Worm (Caenorhabditis elegans) whole organism, young adult: ENCODE data around the gene svh-11.

Experiments
- B0035.1 ChIP-seq: sonication (generic microtip); optimal IDR thresholded peaks from 2 replicates; lab custom pipeline; 2016; ENCODE audit warnings: missing genetic modification characterization, mild to moderate bottlenecking, missing compliant biosample characterization, missing genotype, missing genetic modification reagents
- C06A6.2 ChIP-seq: fragments of 200-800 bp; sonication (Bioruptor generic); conservative IDR thresholded peaks from 2 replicates; pipeline ENCODE4 v1.3.6; 2022; ENCODE audit warnings: missing genetic modification characterization, missing compliant biosample characterization
- C17E4.6 ChIP-seq: fragments of 200-800 bp; sonication (Bioruptor generic); IDR thresholded peaks from 2 replicates; pipeline ENCODE4 v1.3.6; 2022; ENCODE audit warnings: missing genetic modification reagents, missing genetic modification characterization, missing compliant biosample characterization
- F33H1.4 ChIP-seq: fragments of 200-800 bp; sonication (Bioruptor generic); IDR thresholded peaks from 2 replicates; pipeline ENCODE4 v1.3.6; 2022; ENCODE audit warnings: missing genetic modification reagents, missing genetic modification characterization, missing compliant biosample characterization
- F52B5.7 ChIP-seq: sonication (generic microtip); optimal IDR thresholded peaks from 2 replicates; lab custom pipeline; 2016; ENCODE audit warnings: mild to moderate bottlenecking, missing genetic modification characterization, missing compliant biosample characterization
- F57C9.4 ChIP-seq: sonication (generic microtip); optimal IDR thresholded peaks from 2 replicates; lab custom pipeline; 2017; ENCODE audit warnings: mild to moderate bottlenecking, missing genetic modification characterization, missing compliant biosample characterization
- K11D2.4 ChIP-seq: fragments of 200-800 bp; sonication (Bioruptor generic); IDR thresholded peaks from 2 replicates; pipeline ENCODE4 v1.3.6; 2022; ENCODE audit warnings: missing genetic modification reagents, missing genetic modification characterization, missing compliant biosample characterization
- T26A5.8 ChIP-seq: sonication (generic microtip); optimal IDR thresholded peaks from 2 replicates; lab custom pipeline; 2016; ENCODE audit warnings: missing genetic modification characterization, missing compliant biosample characterization
- Y56A3A.18 ChIP-seq: fragments of 200-800 bp; sonication (Bioruptor generic); IDR thresholded peaks from 2 replicates; pipeline ENCODE4 v1.3.6; 2022; ENCODE audit warnings: missing genetic modification reagents, missing genetic modification characterization, missing compliant biosample characterization
- Y67H2A.10 ChIP-seq: fragments of 200-800 bp; sonication (Bioruptor generic); conservative IDR thresholded peaks from 2 replicates; pipeline ENCODE4 v1.3.6; 2022; ENCODE audit warnings: missing genetic modification reagents, missing genetic modification characterization, missing compliant biosample characterization
- ama-1 ChIP-seq, 3 experiments: fragments of 150-350 bp in 1 of 3; sonication (generic microtip) in 2 of 3; optimal IDR thresholded peaks; 2 replicates each; lab custom pipeline; 2014 to 2018; ENCODE audit warnings: missing biosample characterization in 2 of 3, missing genetic modification characterization in 2 of 3, missing genetic modification reagents in 2 of 3
- atf-7 ChIP-seq: sonication (generic microtip); optimal IDR thresholded peaks from 2 replicates; lab custom pipeline; 2017; ENCODE audit warnings: mild to moderate bottlenecking, missing genetic modification characterization, missing compliant biosample characterization
- ceh-100 ChIP-seq: fragments of 200-800 bp; sonication (Bioruptor generic); IDR thresholded peaks from 2 replicates; pipeline ENCODE4 v1.3.6; 2022; ENCODE audit warnings: missing genetic modification reagents, missing genetic modification characterization, missing compliant biosample characterization
- chd-7 ChIP-seq: sonication (generic microtip); optimal IDR thresholded peaks from 2 replicates; lab custom pipeline; 2016; ENCODE audit warnings: mild to moderate bottlenecking, missing genetic modification characterization, moderate library complexity, missing compliant biosample characterization
- die-1 ChIP-seq: sonication (generic microtip); optimal IDR thresholded peaks from 2 replicates; lab custom pipeline; 2016; ENCODE audit warnings: missing genotype, mild to moderate bottlenecking, missing genetic modification characterization, missing compliant biosample characterization
- dpl-1 ChIP-seq: fragments of 150-350 bp; optimal IDR thresholded peaks from 2 replicates; lab custom pipeline; 2014; ENCODE audit warnings: missing biosample characterization, missing genetic modification reagents, missing genetic modification characterization
- fkh-3 ChIP-seq: sonication (generic microtip); optimal IDR thresholded peaks from 2 replicates; lab custom pipeline; 2016; ENCODE audit warnings: mild to moderate bottlenecking, missing genetic modification characterization, missing compliant biosample characterization
- hlh-12 ChIP-seq: sonication (generic microtip); optimal IDR thresholded peaks from 2 replicates; lab custom pipeline; 2016; ENCODE audit warnings: missing genetic modification characterization, missing compliant biosample characterization
- hmg-20 ChIP-seq: fragments of 200-800 bp; sonication (Bioruptor generic); IDR thresholded peaks from 2 replicates; pipeline ENCODE4 v1.3.6; 2022; ENCODE audit warnings: missing genetic modification reagents, missing genetic modification characterization, missing compliant biosample characterization
- hrde-1 ChIP-seq: sonication (generic microtip); optimal IDR thresholded peaks from 2 replicates; lab custom pipeline; 2016; ENCODE audit warnings: missing genetic modification characterization, mild to moderate bottlenecking, missing compliant biosample characterization, moderate library complexity, missing genotype, missing genetic modification reagents, borderline replicate concordance
- let-526 ChIP-seq: fragments of 200-800 bp; sonication (Bioruptor generic); IDR thresholded peaks from 2 replicates; pipeline ENCODE4 v1.3.6; 2022; ENCODE audit warnings: missing genetic modification reagents, missing genetic modification characterization, missing compliant biosample characterization
- lin-54 ChIP-seq: fragments of 200-800 bp; sonication (Bioruptor generic); optimal IDR thresholded peaks from 2 replicates; lab custom pipeline; 2018; ENCODE audit warnings: mild to moderate bottlenecking, missing genetic modification characterization, missing compliant biosample characterization
- lir-1 ChIP-seq: fragments of 200-800 bp; sonication (Bioruptor generic); conservative IDR thresholded peaks from 2 replicates; pipeline ENCODE4 v1.3.6; 2022; ENCODE audit warnings: missing genetic modification reagents, missing genetic modification characterization, missing compliant biosample characterization
- madf-8 ChIP-seq: fragments of 200-800 bp; sonication (Bioruptor generic); conservative IDR thresholded peaks from 2 replicates; pipeline ENCODE4 v1.3.6; 2022; ENCODE audit warnings: missing genetic modification reagents, missing genetic modification characterization, missing compliant biosample characterization
- nfya-1 ChIP-seq: sonication (generic microtip); optimal IDR thresholded peaks from 2 replicates; lab custom pipeline; 2017; ENCODE audit warnings: antibody characterized with exemption, missing compliant biosample characterization, missing genetic modification characterization, borderline replicate concordance; ENCODE audit not compliant: insufficient read depth
- nfya-2 ChIP-seq: fragments of 200-800 bp; sonication (Bioruptor generic); IDR thresholded peaks from 2 replicates; pipeline ENCODE4 v1.3.6; 2022; ENCODE audit warnings: missing genetic modification reagents, missing genetic modification characterization, missing compliant biosample characterization
- nfyb-1 ChIP-seq: fragments of 200-800 bp; sonication (Bioruptor generic); IDR thresholded peaks from 2 replicates; pipeline ENCODE4 v1.3.6; 2022; ENCODE audit warnings: missing genetic modification reagents, missing genetic modification characterization, missing compliant biosample characterization
- nhr-179 ChIP-seq: sonication (generic microtip); optimal IDR thresholded peaks from 2 replicates; lab custom pipeline; 2016; ENCODE audit warnings: mild to moderate bottlenecking, missing genetic modification characterization, missing compliant biosample characterization
- nhr-80 ChIP-seq: sonication (generic microtip); optimal IDR thresholded peaks from 2 replicates; lab custom pipeline; 2016; ENCODE audit warnings: missing genetic modification characterization, missing compliant biosample characterization
- rpc-1 ChIP-seq, 2 experiments: fragments of 150-350 bp in 1 of 2; sonication (generic microtip) in 1 of 2; optimal IDR thresholded peaks; 2 replicates each; lab custom pipeline; 2014 to 2018; ENCODE audit warnings: missing biosample characterization in 1 of 2, missing genetic modification characterization in 1 of 2, missing genetic modification reagents in 1 of 2, missing genotype in 1 of 2
- sdz-38 ChIP-seq: sonication (generic microtip); optimal IDR thresholded peaks from 2 replicates; lab custom pipeline; 2016; ENCODE audit warnings: missing genotype, missing genetic modification characterization, missing compliant biosample characterization
- snpc-1.3 ChIP-seq: sonication (generic microtip); optimal IDR thresholded peaks from 2 replicates; lab custom pipeline; 2017; ENCODE audit warnings: missing genetic modification characterization, mild to moderate bottlenecking, missing compliant biosample characterization, antibody characterized with exemption, moderate library complexity, missing genotype, missing genetic modification reagents; ENCODE audit not compliant: insufficient read depth
- snpc-4 ChIP-seq, 5 experiments: fragments of 150-350 bp in 1 of 5; sonication (generic microtip) in 4 of 5; optimal IDR thresholded peaks; 2 replicates each; lab custom pipeline; 2014 to 2018; ENCODE audit warnings: missing genetic modification characterization in 5 of 5, missing biosample characterization in 3 of 5, antibody characterized with exemption in 2 of 5, mild to moderate bottlenecking in 2 of 5, missing compliant biosample characterization in 2 of 5, missing genotype in 2 of 5, moderate library complexity in 2 of 5, missing genetic modification reagents in 1 of 5
- tbp1 ChIP-seq: fragments of 200-800 bp; sonication (Bioruptor generic); optimal IDR thresholded peaks from 2 replicates; lab custom pipeline; 2018; ENCODE audit warnings: mild to moderate bottlenecking, missing genetic modification characterization, missing compliant biosample characterization
- tlf-1 ChIP-seq: fragments of 200-800 bp; sonication (Bioruptor generic); optimal IDR thresholded peaks from 2 replicates; lab custom pipeline; 2018; ENCODE audit warnings: mild to moderate bottlenecking, missing genetic modification characterization, missing compliant biosample characterization
- unc-62 ChIP-seq: fragments of 150-350 bp; optimal IDR thresholded peaks from 2 replicates; lab custom pipeline; 2014; ENCODE audit warnings: missing biosample characterization, missing genetic modification reagents, missing genetic modification characterization
- ztf-18 ChIP-seq: sonication (generic microtip); optimal IDR thresholded peaks from 2 replicates; lab custom pipeline; 2016; ENCODE audit warnings: missing genotype, mild to moderate bottlenecking, missing genetic modification characterization, missing compliant biosample characterization
- ztf-25 ChIP-seq: fragments of 200-800 bp; sonication (Bioruptor generic); IDR thresholded peaks from 2 replicates; pipeline ENCODE4 v1.3.6; 2022; ENCODE audit warnings: missing genetic modification reagents, missing genetic modification characterization, missing compliant biosample characterization
- ztf-26 ChIP-seq: sonication (generic microtip); optimal IDR thresholded peaks from 2 replicates; lab custom pipeline; 2017; ENCODE audit warnings: missing genetic modification characterization, missing compliant biosample characterization
- ztf-28 ChIP-seq: fragments of 200-800 bp; sonication (Bioruptor generic); IDR thresholded peaks from 2 replicates; pipeline ENCODE4 v1.3.6; 2022; ENCODE audit warnings: missing genetic modification reagents, missing genetic modification characterization, missing compliant biosample characterization

Gene svh-11

ce11 chrV:2179214-2179613 lies 27.7 kb upstream of the svh-11 start, which contains the start of gene cyp-33C1:
cyp-33C1 (plus strand) TSS chrV:2179514.
- TF ChIP-seq C06A6.2 (GFP tag; lab: Robert Waterston, UW), result no peak
- TF ChIP-seq lin-54 (GFP tag; lab: Kevin White, UChicago), result no peak
- no peak for TF ChIP-seq F33H1.4 (GFP tag; lab: Robert Waterston, UW)
- TF ChIP-seq ztf-26 (tag; lab: Kevin White, UChicago), result no peak
- TF ChIP-seq hrde-1, result no peak
- no peak for TF ChIP-seq fkh-3
- TF ChIP-seq nhr-179 (tag; lab: Kevin White, UChicago), result no peak
- TF ChIP-seq ztf-28 (GFP tag; lab: Robert Waterston, UW), result no peak
- no peak for TF ChIP-seq ama-1 (optimal IDR thresholded peaks at IDR 0.05; lab: Kevin White, UChicago)
- no peak for TF ChIP-seq ama-1 (GFP tag; optimal IDR thresholded peaks at IDR 0.05; lab: Kevin White, UChicago)
- no peak for TF ChIP-seq dpl-1 (GFP tag; lab: Kevin White, UChicago)
- TF ChIP-seq snpc-1.3 (tag; lab: Kevin White, UChicago), result no peak
- no peak for TF ChIP-seq ztf-18 (tag; lab: Kevin White, UChicago)
- no peak for TF ChIP-seq Y67H2A.10 (GFP tag; lab: Robert Waterston, UW)
- TF ChIP-seq nfya-1 (tag; lab: Kevin White, UChicago), result no peak
- TF ChIP-seq C17E4.6, result no peak
- no peak for TF ChIP-seq sdz-38
- TF ChIP-seq K11D2.4 (GFP tag; lab: Robert Waterston, UW), result no peak
- no peak for TF ChIP-seq nfya-2
- no peak for TF ChIP-seq chd-7 (tag; lab: Kevin White, UChicago)
- TF ChIP-seq F52B5.7 (tag; lab: Kevin White, UChicago), result no peak

ce11 chrV:2181738-2182137 lies 25.2 kb upstream of the svh-11 start, which contains the start of gene srbc-16:
srbc-16 (plus strand) TSS chrV:2182038.
- no peak for TF ChIP-seq madf-8 (GFP tag; lab: Robert Waterston, UW)
- no peak for TF ChIP-seq lir-1 (GFP tag; lab: Robert Waterston, UW)
- TF ChIP-seq chd-7 (tag; lab: Kevin White, UChicago), result no peak
- no peak for TF ChIP-seq nfyb-1 (GFP tag; lab: Robert Waterston, UW)
- no peak for TF ChIP-seq ztf-25 (GFP tag; lab: Robert Waterston, UW)
- no peak for TF ChIP-seq Y67H2A.10 (GFP tag; lab: Robert Waterston, UW)
- no peak for TF ChIP-seq B0035.1 (tag; lab: Kevin White, UChicago)
- no peak for TF ChIP-seq tlf-1
- no peak for TF ChIP-seq T26A5.8
- no peak for TF ChIP-seq K11D2.4 (GFP tag; lab: Robert Waterston, UW)
- TF ChIP-seq atf-7, result no peak
- no peak for TF ChIP-seq lin-54 (GFP tag; lab: Kevin White, UChicago)
- TF ChIP-seq rpc-1 (optimal IDR thresholded peaks at IDR 0.05; lab: Kevin White, UChicago), result no peak
- TF ChIP-seq rpc-1 (tag; optimal IDR thresholded peaks at IDR 0.05; lab: Kevin White, UChicago), result no peak
- TF ChIP-seq Y56A3A.18 (GFP tag; lab: Robert Waterston, UW), result no peak
- TF ChIP-seq F57C9.4 (tag; lab: Kevin White, UChicago), result no peak
- TF ChIP-seq ztf-18 (tag; lab: Kevin White, UChicago), result no peak
- TF ChIP-seq ama-1 (optimal IDR thresholded peaks at IDR 0.05; lab: Kevin White, UChicago), result no peak
- TF ChIP-seq ama-1 (GFP tag; optimal IDR thresholded peaks at IDR 0.05; lab: Kevin White, UChicago), result no peak

ce11 chrV:2183162-2183561 lies 23.7 kb upstream of the svh-11 start, which contains the start of gene cyp-33C2:
cyp-33C2 (plus strand) TSS chrV:2183488.
- no peak for TF ChIP-seq unc-62 (GFP tag; lab: Kevin White, UChicago)
- peak; percentile 51 for TF ChIP-seq nhr-80 (tag; lab: Kevin White, UChicago)
- no peak for TF ChIP-seq hlh-12 (tag; lab: Kevin White, UChicago)
- no peak for TF ChIP-seq hmg-20 (GFP tag; lab: Robert Waterston, UW)
- no peak for TF ChIP-seq tbp1
- no peak for TF ChIP-seq snpc-4 (GFP tag; optimal IDR thresholded peaks at IDR 0.05; lab: Kevin White, UChicago)
- no peak for TF ChIP-seq snpc-4 (tag; optimal IDR thresholded peaks at IDR 0.05; lab: Kevin White, UChicago)
- TF ChIP-seq let-526 (GFP tag; lab: Robert Waterston, UW), result peak; percentile 28; the same call in 1 of the 2 replicates
- TF ChIP-seq hrde-1, result no peak
- no peak for TF ChIP-seq die-1 (tag; lab: Kevin White, UChicago)
- no peak for TF ChIP-seq ceh-100 (GFP tag; lab: Robert Waterston, UW)
